Worm (Caenorhabditis elegans) whole organism, late embryonic: ENCODE data around the gene bus-5.

Source experiments
- C38D4.7 ChIP-seq: fragments of 200-800 bp; sonication (Bioruptor generic); optimal IDR thresholded peaks from 2 replicates; lab custom pipeline; 2018; ENCODE audit warnings: mild to moderate bottlenecking, missing genetic modification characterization, moderate library complexity, missing compliant biosample characterization
- F13H6.1 ChIP-seq: sonication (generic microtip); optimal IDR thresholded peaks from 2 replicates; lab custom pipeline; 2016; ENCODE audit warnings: missing genetic modification characterization, missing compliant biosample characterization
- Y22D7AL.16 ChIP-seq: sonication (generic microtip); optimal IDR thresholded peaks from 2 replicates; lab custom pipeline; 2016; ENCODE audit warnings: missing genetic modification characterization, missing compliant biosample characterization
- ama-1 ChIP-seq: fragments of 150-350 bp; optimal IDR thresholded peaks from 2 replicates; lab custom pipeline; 2014
- ceh-18 ChIP-seq: sonication (generic microtip); optimal IDR thresholded peaks from 2 replicates; lab custom pipeline; 2016; ENCODE audit warnings: missing genetic modification characterization, missing compliant biosample characterization
- ceh-19 ChIP-seq: fragments of 200-800 bp; sonication (Bioruptor generic); optimal IDR thresholded peaks from 2 replicates; lab custom pipeline; 2018; ENCODE audit warnings: mild to moderate bottlenecking, missing genetic modification characterization, missing compliant biosample characterization
- ceh-2 ChIP-seq: sonication (generic microtip); optimal IDR thresholded peaks from 2 replicates; lab custom pipeline; 2016; ENCODE audit warnings: missing genotype, missing genetic modification characterization, missing compliant biosample characterization
- ceh-30 ChIP-seq: fragments of 150-350 bp; optimal IDR thresholded peaks from 2 replicates; lab custom pipeline; 2014; ENCODE audit warnings: missing biosample characterization, missing genetic modification characterization
- ceh-31 ChIP-seq: sonication (generic microtip); optimal IDR thresholded peaks from 2 replicates; lab custom pipeline; 2016; ENCODE audit warnings: missing genetic modification characterization, missing compliant biosample characterization
- ceh-34 ChIP-seq: sonication (generic microtip); optimal IDR thresholded peaks from 2 replicates; lab custom pipeline; 2016; ENCODE audit warnings: mild to moderate bottlenecking, missing genetic modification characterization, missing compliant biosample characterization
- ceh-48 ChIP-seq: sonication (generic microtip); optimal IDR thresholded peaks from 2 replicates; lab custom pipeline; 2016; ENCODE audit warnings: missing genetic modification characterization, inconsistent platforms, missing compliant biosample characterization
- ceh-6 ChIP-seq: fragments of 200-800 bp; sonication (Bioruptor generic); optimal IDR thresholded peaks from 2 replicates; lab custom pipeline; 2018; ENCODE audit warnings: mild to moderate bottlenecking, missing genetic modification characterization, missing compliant biosample characterization
- ceh-9 ChIP-seq: sonication (generic microtip); optimal IDR thresholded peaks from 2 replicates; lab custom pipeline; 2016; ENCODE audit warnings: mild to moderate bottlenecking, missing genetic modification characterization, inconsistent platforms, missing compliant biosample characterization
- dmd-4 ChIP-seq: sonication (generic microtip); optimal IDR thresholded peaks from 2 replicates; lab custom pipeline; 2016; ENCODE audit warnings: borderline replicate concordance, missing genetic modification characterization, missing compliant biosample characterization
- elt-2 ChIP-seq: sonication (generic microtip); optimal IDR thresholded peaks from 2 replicates; lab custom pipeline; 2016; ENCODE audit warnings: missing genetic modification reagents, missing genetic modification characterization, missing compliant biosample characterization
- ets-4 ChIP-seq: sonication (generic microtip); optimal IDR thresholded peaks from 2 replicates; lab custom pipeline; 2016; ENCODE audit warnings: missing genetic modification characterization, missing compliant biosample characterization
- fkh-10 ChIP-seq: fragments of 150-350 bp; optimal IDR thresholded peaks from 2 replicates; lab custom pipeline; 2014; ENCODE audit warnings: missing biosample characterization, missing genetic modification reagents, missing genetic modification characterization
- fkh-6 ChIP-seq: sonication (generic microtip); optimal IDR thresholded peaks from 2 replicates; lab custom pipeline; 2016; ENCODE audit warnings: missing genetic modification characterization, missing compliant biosample characterization
- gmeb-2 ChIP-seq: sonication (generic microtip); optimal IDR thresholded peaks from 2 replicates; lab custom pipeline; 2016; ENCODE audit warnings: missing genetic modification characterization, inconsistent platforms, missing compliant biosample characterization
- hlh-13 ChIP-seq: fragments of 200-800 bp; sonication (Bioruptor generic); optimal IDR thresholded peaks from 2 replicates; lab custom pipeline; 2018; ENCODE audit warnings: mild to moderate bottlenecking, missing genetic modification characterization, missing compliant biosample characterization
- hlh-15 ChIP-seq: sonication (generic microtip); optimal IDR thresholded peaks from 2 replicates; lab custom pipeline; 2016; ENCODE audit warnings: missing genetic modification characterization, missing compliant biosample characterization
- hlh-30 ChIP-seq: sonication (generic microtip); optimal IDR thresholded peaks from 2 replicates; lab custom pipeline; 2017; ENCODE audit warnings: antibody characterized with exemption, missing genetic modification characterization, missing compliant biosample characterization; ENCODE audit not compliant: insufficient read depth
- hlh-8 ChIP-seq: sonication (generic microtip); optimal IDR thresholded peaks from 2 replicates; lab custom pipeline; 2016; ENCODE audit warnings: missing genotype, missing genetic modification characterization, missing compliant biosample characterization
- lin-11 ChIP-seq: fragments of 200-800 bp; sonication (Bioruptor generic); optimal IDR thresholded peaks from 2 replicates; lab custom pipeline; 2018; ENCODE audit warnings: mild to moderate bottlenecking, missing genetic modification characterization, missing compliant biosample characterization
- madf-2 ChIP-seq: sonication (generic microtip); optimal IDR thresholded peaks from 2 replicates; lab custom pipeline; 2017; ENCODE audit warnings: missing genetic modification characterization, missing compliant biosample characterization
- mec-3 ChIP-seq: sonication (generic microtip); optimal IDR thresholded peaks from 2 replicates; lab custom pipeline; 2016; ENCODE audit warnings: borderline replicate concordance, missing genetic modification characterization, missing compliant biosample characterization
- nfya-1 ChIP-seq: sonication (generic microtip); optimal IDR thresholded peaks from 2 replicates; lab custom pipeline; 2017; ENCODE audit warnings: missing genetic modification characterization, mild to moderate bottlenecking, missing compliant biosample characterization, antibody characterized with exemption, moderate library complexity
- nhr-11 ChIP-seq: fragments of 150-350 bp; optimal IDR thresholded peaks from 2 replicates; lab custom pipeline; 2014; ENCODE audit warnings: missing biosample characterization, missing genetic modification characterization
- npax-4 ChIP-seq: sonication (generic microtip); optimal IDR thresholded peaks from 2 replicates; lab custom pipeline; 2016; ENCODE audit warnings: missing genetic modification characterization, missing compliant biosample characterization
- odd-2 ChIP-seq: sonication (generic microtip); optimal IDR thresholded peaks from 2 replicates; lab custom pipeline; 2017; ENCODE audit warnings: antibody characterized with exemption, mild to moderate bottlenecking, missing genetic modification characterization, missing compliant biosample characterization
- pag-3 ChIP-seq: sonication (generic microtip); optimal IDR thresholded peaks from 2 replicates; lab custom pipeline; 2016; ENCODE audit warnings: missing compliant biosample characterization, missing genetic modification characterization, borderline replicate concordance
- pax-1 ChIP-seq: fragments of 150-350 bp; optimal IDR thresholded peaks from 2 replicates; lab custom pipeline; 2014; ENCODE audit warnings: missing biosample characterization, missing genetic modification characterization
- pha-2 ChIP-seq: sonication (generic microtip); optimal IDR thresholded peaks from 2 replicates; lab custom pipeline; 2017; ENCODE audit warnings: mild to moderate bottlenecking, missing genetic modification characterization, missing compliant biosample characterization
- pha-4 ChIP-seq: fragments of 150-350 bp; optimal IDR thresholded peaks from 2 replicates; lab custom pipeline; 2018; ENCODE audit warnings: missing biosample characterization, missing genetic modification reagents, missing genetic modification characterization
- pqm-1 ChIP-seq: sonication (generic microtip); optimal IDR thresholded peaks from 2 replicates; lab custom pipeline; 2016; ENCODE audit warnings: missing genetic modification characterization, missing compliant biosample characterization
- pros-1 ChIP-seq: fragments of 150-350 bp; optimal IDR thresholded peaks from 2 replicates; lab custom pipeline; 2014; ENCODE audit warnings: missing biosample characterization, missing genetic modification reagents, missing genetic modification characterization
- rnt-1 ChIP-seq: sonication (generic microtip); optimal IDR thresholded peaks from 2 replicates; lab custom pipeline; 2016; ENCODE audit warnings: missing genetic modification characterization, missing compliant biosample characterization
- sdc-2 ChIP-seq: sonication (generic microtip); optimal IDR thresholded peaks from 2 replicates; lab custom pipeline; 2016; ENCODE audit warnings: missing genotype, missing genetic modification characterization, missing compliant biosample characterization
- sox-2 ChIP-seq: fragments of 200-800 bp; sonication (Bioruptor generic); IDR thresholded peaks from 2 replicates; pipeline ENCODE4 v1.3.6; 2022; ENCODE audit warnings: missing genetic modification reagents, missing genetic modification characterization, missing compliant biosample characterization
- sox-4 ChIP-seq: sonication (generic microtip); optimal IDR thresholded peaks from 2 replicates; lab custom pipeline; 2017; ENCODE audit warnings: mild to moderate bottlenecking, missing genetic modification characterization, inconsistent platforms, missing compliant biosample characterization
- syd-9 ChIP-seq: sonication (generic microtip); optimal IDR thresholded peaks from 2 replicates; lab custom pipeline; 2016; ENCODE audit warnings: mild to moderate bottlenecking, missing genetic modification characterization, moderate library complexity, missing compliant biosample characterization
- ttx-3 ChIP-seq: sonication (generic microtip); optimal IDR thresholded peaks from 2 replicates; lab custom pipeline; 2016; ENCODE audit warnings: missing genetic modification reagents, missing genetic modification characterization, missing compliant biosample characterization
- unc-42 ChIP-seq: sonication (generic microtip); optimal IDR thresholded peaks from 2 replicates; lab custom pipeline; 2016; ENCODE audit warnings: missing genotype, missing genetic modification characterization, missing compliant biosample characterization
- unc-55 ChIP-seq: sonication (generic microtip); optimal IDR thresholded peaks from 2 replicates; lab custom pipeline; 2017; ENCODE audit warnings: missing biosample characterization, missing genetic modification reagents, missing genetic modification characterization
- unc-86 ChIP-seq: sonication (generic microtip); optimal IDR thresholded peaks from 2 replicates; lab custom pipeline; 2016; ENCODE audit warnings: missing genetic modification characterization, missing compliant biosample characterization

bus-5 gene

ce11 chrX:2079536-2079935 lies 33.4 kb downstream of the bus-5 start, which contains the start of gene F49H12.4:
Gene F49H12.4 (plus strand): TSS chrX:2079836.
- TF ChIP-seq madf-2 (no peak), F13H6.1 (tag; lab: Kevin White, UChicago) (no peak), ceh-19 (no peak), unc-42 (tag; lab: Kevin White, UChicago) (no peak), ceh-31 (tag; lab: Kevin White, UChicago) (no peak), npax-4 (no peak), pha-4 (no peak)

ce11 chrX:2078822-2079221 lies 34.1 kb downstream of the bus-5 start:
- no peak for TF ChIP-seq ttx-3
- TF ChIP-seq hlh-13 (GFP tag; lab: Kevin White, UChicago), result no peak
- TF ChIP-seq unc-86 (tag; lab: Kevin White, UChicago), result no peak
- TF ChIP-seq odd-2, result no peak
- no peak for TF ChIP-seq pha-4
- no peak for TF ChIP-seq hlh-15 (tag; lab: Kevin White, UChicago)
- TF ChIP-seq unc-42 (tag; lab: Kevin White, UChicago), result no peak
- TF ChIP-seq pax-1, result no peak
- TF ChIP-seq dmd-4, result no peak
- no peak for TF ChIP-seq ama-1 (lab: Kevin White, UChicago)
- TF ChIP-seq ceh-9 (tag; lab: Kevin White, UChicago), result no peak
- TF ChIP-seq pag-3, result no peak
- TF ChIP-seq fkh-6 (tag; lab: Kevin White, UChicago), result no peak
- TF ChIP-seq fkh-10 (GFP tag; lab: Kevin White, UChicago), result no peak
- TF ChIP-seq C38D4.7 (GFP tag; lab: Kevin White, UChicago), result no peak
- no peak for TF ChIP-seq sdc-2 (tag; lab: Kevin White, UChicago)
- no peak for TF ChIP-seq lin-11 (tag; lab: Kevin White, UChicago)
- TF ChIP-seq pha-2 (tag; lab: Kevin White, UChicago), result no peak
- TF ChIP-seq hlh-30 (tag; lab: Kevin White, UChicago), result no peak

- TF ChIP-seq ceh-31 (tag; lab: Kevin White, UChicago), result no peak
Measured at ce11 chrX:2075169-2075568, 37.7 kb downstream of the bus-5 start.

DNA sequence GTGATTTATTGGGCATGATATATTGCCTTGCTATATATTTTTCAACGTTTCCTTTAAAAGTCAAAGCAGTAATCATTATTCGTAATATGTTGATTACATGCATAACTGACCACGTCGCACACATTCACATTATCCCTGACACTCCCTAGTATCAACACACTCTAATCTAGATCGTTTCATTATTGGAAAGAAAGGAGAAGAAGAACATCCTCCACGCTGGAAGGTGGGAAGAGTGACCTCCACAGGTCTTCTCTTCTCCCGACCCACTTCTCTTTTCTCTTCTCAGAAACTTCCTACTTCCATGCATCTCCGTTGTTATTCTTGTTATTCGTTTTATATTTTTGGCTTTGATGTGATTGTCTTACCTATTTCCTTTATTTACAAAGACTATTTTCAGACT lies 38.8 kb downstream of the bus-5 start, which contains the start of gene txdc-12.2:
txdc-12.2 (plus strand) TSS at position 396 of the 400 bp plus-strand sequence.
- TF ChIP-seq ceh-31 (tag; lab: Kevin White, UChicago), result no peak
- no peak for TF ChIP-seq sox-2 (GFP tag; lab: Robert Waterston, UW)
- no peak for TF ChIP-seq ceh-30
- TF ChIP-seq Y22D7AL.16 (tag; lab: Kevin White, UChicago), result no peak
- no peak for TF ChIP-seq gmeb-2 (tag; lab: Kevin White, UChicago)
- TF ChIP-seq ceh-6, result no peak

ce11 chrX:2071392-2072001 lies 41.4 kb downstream of the bus-5 start:
- TF ChIP-seq ama-1 (lab: Kevin White, UChicago) (no peak), sox-4 (tag; lab: Kevin White, UChicago) (no peak), hlh-8 (tag; lab: Kevin White, UChicago) (peak; percentile 6), C38D4.7 (GFP tag; lab: Kevin White, UChicago) (no peak), hlh-30 (tag; lab: Kevin White, UChicago) (peak; percentile 96), sox-2 (GFP tag; lab: Robert Waterston, UW) (0 out of 2 replicates have a peak, but pooled peaks have one; percentile 5), mec-3 (no peak), ets-4 (no peak), rnt-1 (tag; lab: Kevin White, UChicago) (no peak), syd-9 (tag; lab: Kevin White, UChicago) (no peak), unc-42 (tag; lab: Kevin White, UChicago) (peak; percentile 42), ceh-2 (no peak), ceh-6 (no peak), ceh-31 (tag; lab: Kevin White, UChicago) (peak; percentile 55), unc-55 (GFP tag; lab: Kevin White, UChicago) (peak; percentile 23), ceh-18 (tag; lab: Kevin White, UChicago) (peak; percentile 43), nfya-1 (peak; percentile 26), pqm-1 (tag; lab: Kevin White, UChicago) (no peak), ceh-48 (no peak), elt-2 (tag; lab: Kevin White, UChicago) (peak; percentile 81), ceh-34 (tag; lab: Kevin White, UChicago) (peak; percentile 31), ceh-30 (no peak), sdc-2 (tag; lab: Kevin White, UChicago) (peak; percentile 71), nhr-11 (tag; lab: Kevin White, UChicago) (no peak), pros-1 (no peak)
